Fruit fly (Drosophila melanogaster) whole organism, embryonic: Measurements from ENCODE around the gene fusl.

Source experiments
- CG10959 ChIP-seq: fragments of 200-800 bp; sonication (Bioruptor generic); IDR thresholded peaks from 2 replicates; pipeline ENCODE4 v1.3.6; 2022; ENCODE audit warnings: missing biosample characterization, missing genetic modification characterization
- CG11093 ChIP-seq: fragments of 200-800 bp; sonication (Bioruptor generic); IDR thresholded peaks from 3 replicates; pipeline ENCODE4 v1.3.6; 2022; ENCODE audit warnings: missing biosample characterization, missing genetic modification characterization
- CG11398 ChIP-seq: fragments of 200-800 bp; sonication (Bioruptor generic); optimal IDR thresholded peaks from 2 replicates; lab custom pipeline; 2016; ENCODE audit warnings: missing biosample characterization, missing genetic modification characterization
- CG11504 ChIP-seq: fragments of 200-800 bp; sonication (Bioruptor generic); optimal IDR thresholded peaks from 3 replicates; lab custom pipeline; 2019; ENCODE audit warnings: missing biosample characterization, mild to moderate bottlenecking, missing genetic modification characterization, moderate library complexity
- CG12219 ChIP-seq: fragments of 200-800 bp; sonication (Bioruptor generic); optimal IDR thresholded peaks from 3 replicates; lab custom pipeline; 2018; ENCODE audit warnings: missing biosample characterization, mild to moderate bottlenecking, missing genetic modification characterization
- CG14014 ChIP-seq: fragments of 200-800 bp; sonication (Bioruptor generic); IDR thresholded peaks from 2 replicates; pipeline ENCODE4 v1.3.6; 2022; ENCODE audit warnings: missing biosample characterization, missing genetic modification characterization
- CG15479 ChIP-seq: fragments of 200-800 bp; sonication (Bioruptor generic); optimal IDR thresholded peaks from 3 replicates; lab custom pipeline; 2019; ENCODE audit warnings: missing biosample characterization, mild to moderate bottlenecking, missing genetic modification characterization, moderate library complexity
- CG15696 ChIP-seq: fragments of 200-800 bp; sonication (Bioruptor generic); optimal IDR thresholded peaks from 2 replicates; lab custom pipeline; 2019; ENCODE audit warnings: missing biosample characterization, mild to moderate bottlenecking, missing genetic modification characterization, moderate library complexity
- CG1647 ChIP-seq: fragments of 200-800 bp; sonication (Bioruptor generic); optimal IDR thresholded peaks from 3 replicates; lab custom pipeline; 2016; ENCODE audit warnings: missing biosample characterization, missing genetic modification characterization
- CG2678 ChIP-seq: fragments of 200-800 bp; sonication (Bioruptor generic); optimal IDR thresholded peaks from 3 replicates; lab custom pipeline; 2019; ENCODE audit warnings: missing biosample characterization, mild to moderate bottlenecking, missing genetic modification characterization, moderate library complexity
- CG30431 ChIP-seq: fragments of 200-800 bp; sonication (Bioruptor generic); optimal IDR thresholded peaks from 2 replicates; lab custom pipeline; 2017; ENCODE audit warnings: missing biosample characterization, missing genetic modification characterization
- CG31365 ChIP-seq: fragments of 200-800 bp; sonication (Bioruptor generic); optimal IDR thresholded peaks from 2 replicates; lab custom pipeline; 2018; ENCODE audit warnings: missing biosample characterization, mild to moderate bottlenecking, missing genetic modification characterization
- CG31388 ChIP-seq: fragments of 200-800 bp; sonication (Bioruptor generic); optimal IDR thresholded peaks from 2 replicates; lab custom pipeline; 2016; ENCODE audit warnings: missing biosample characterization, missing genetic modification characterization
- CG3407 ChIP-seq: fragments of 200-800 bp; sonication (Bioruptor generic); optimal IDR thresholded peaks from 2 replicates; lab custom pipeline; 2018; ENCODE audit warnings: missing biosample characterization, mild to moderate bottlenecking, missing genetic modification characterization
- CG34422 ChIP-seq: fragments of 200-800 bp; sonication (Bioruptor generic); IDR thresholded peaks from 3 replicates; pipeline ENCODE4 v1.3.6; 2022; ENCODE audit warnings: missing biosample characterization, missing genetic modification characterization
- CG4730 ChIP-seq: fragments of 200-800 bp; sonication (Bioruptor generic); IDR thresholded peaks from 2 replicates; pipeline ENCODE4 v1.3.6; 2022; ENCODE audit warnings: missing biosample characterization, missing genetic modification characterization
- CG5953 ChIP-seq: fragments of 200-800 bp; sonication (Bioruptor generic); IDR thresholded peaks from 2 replicates; pipeline ENCODE4 v1.3.6; 2022; ENCODE audit warnings: missing biosample characterization, missing genetic modification characterization
- CG6791 ChIP-seq: fragments of 200-800 bp; sonication (Bioruptor generic); IDR thresholded peaks from 3 replicates; pipeline ENCODE4 v1.3.6; 2022; ENCODE audit warnings: missing biosample characterization, missing genetic modification characterization; ENCODE audit not compliant: partially characterized antibody
- CG7372 ChIP-seq: fragments of 200-800 bp; sonication (Bioruptor generic); IDR thresholded peaks from 2 replicates; pipeline ENCODE4 v1.3.6; 2022; ENCODE audit warnings: missing biosample characterization, missing genetic modification characterization
- CG8281 ChIP-seq: fragments of 200-800 bp; sonication (Bioruptor generic); optimal IDR thresholded peaks from 2 replicates; lab custom pipeline; 2018; ENCODE audit warnings: missing biosample characterization, mild to moderate bottlenecking, missing genetic modification characterization, moderate library complexity
- CG8944 ChIP-seq: fragments of 200-800 bp; sonication (Bioruptor generic); optimal IDR thresholded peaks from 3 replicates; lab custom pipeline; 2016; ENCODE audit warnings: missing biosample characterization, missing genetic modification characterization
- HmgZ ChIP-seq: fragments of 200-800 bp; sonication (Bioruptor generic); optimal IDR thresholded peaks from 2 replicates; lab custom pipeline; 2018; ENCODE audit warnings: missing biosample characterization, mild to moderate bottlenecking, missing genetic modification characterization
- Lhr ChIP-seq: fragments of 200-800 bp; sonication (Bioruptor generic); optimal IDR thresholded peaks from 3 replicates; lab custom pipeline; 2017; ENCODE audit warnings: mild to moderate bottlenecking, missing biosample characterization, missing genetic modification reagents, missing genetic modification characterization
- Lim3 ChIP-seq: fragments of 200-800 bp; sonication (Bioruptor generic); IDR thresholded peaks from 2 replicates; pipeline ENCODE4 v1.3.6; 2022; ENCODE audit warnings: missing biosample characterization, missing genetic modification characterization
- MTF-1 ChIP-seq: fragments of 200-800 bp; sonication (Bioruptor generic); optimal IDR thresholded peaks from 2 replicates; lab custom pipeline; 2018; ENCODE audit warnings: missing biosample characterization, mild to moderate bottlenecking, missing genetic modification characterization, borderline replicate concordance
- NFAT ChIP-seq: fragments of 200-800 bp; sonication (Bioruptor generic); IDR thresholded peaks from 2 replicates; pipeline ENCODE4 v1.3.6; 2022; ENCODE audit warnings: missing biosample characterization, missing genetic modification characterization
- Opbp ChIP-seq: fragments of 200-800 bp; sonication (Bioruptor generic); IDR thresholded peaks from 3 replicates; pipeline ENCODE4 v1.3.6; 2022; ENCODE audit warnings: missing biosample characterization, missing genetic modification characterization; ENCODE audit not compliant: partially characterized antibody
- TFAM ChIP-seq: fragments of 200-800 bp; sonication (Bioruptor generic); optimal IDR thresholded peaks from 2 replicates; lab custom pipeline; 2017; ENCODE audit warnings: missing biosample characterization, missing genetic modification characterization, inconsistent platforms
- amos ChIP-seq: fragments of 200-800 bp; sonication (Bioruptor generic); IDR thresholded peaks from 2 replicates; pipeline ENCODE4 v1.3.6; 2022; ENCODE audit warnings: missing biosample characterization, missing genetic modification characterization; ENCODE audit not compliant: partially characterized antibody
- ash1 ChIP-seq: fragments of 200-800 bp; sonication (Bioruptor generic); optimal IDR thresholded peaks from 2 replicates; lab custom pipeline; 2018; ENCODE audit warnings: missing biosample characterization, mild to moderate bottlenecking, missing genetic modification characterization
- bab2 ChIP-seq: fragments of 200-800 bp; sonication (Bioruptor generic); optimal IDR thresholded peaks from 2 replicates; lab custom pipeline; 2016; ENCODE audit warnings: missing biosample characterization, missing genetic modification characterization
- bcd ChIP-seq: fragments of 200-800 bp; sonication (Bioruptor generic); optimal IDR thresholded peaks from 2 replicates; lab custom pipeline; 2017; ENCODE audit warnings: missing biosample characterization, mild to moderate bottlenecking, missing genetic modification characterization
- cato ChIP-seq: fragments of 200-800 bp; sonication (Bioruptor generic); optimal IDR thresholded peaks from 2 replicates; lab custom pipeline; 2016; ENCODE audit warnings: missing biosample characterization, missing genetic modification characterization, borderline replicate concordance
- dimm ChIP-seq: fragments of 200-800 bp; sonication (Bioruptor generic); IDR thresholded peaks from 2 replicates; pipeline ENCODE4 v1.3.6; 2022; ENCODE audit warnings: missing biosample characterization, missing genetic modification characterization
- gfzf ChIP-seq: fragments of 200-800 bp; sonication (Bioruptor generic); optimal IDR thresholded peaks from 2 replicates; lab custom pipeline; 2016; ENCODE audit warnings: missing biosample characterization, mild to moderate bottlenecking, missing genetic modification characterization, moderate library complexity
- grn ChIP-seq: fragments of 200-800 bp; sonication (Bioruptor generic); optimal IDR thresholded peaks from 3 replicates; lab custom pipeline; 2017; ENCODE audit warnings: missing biosample characterization, missing genetic modification characterization
- gro ChIP-seq: fragments of 200-800 bp; sonication (Bioruptor generic); optimal IDR thresholded peaks from 2 replicates; lab custom pipeline; 2016; ENCODE audit warnings: missing biosample characterization, missing genetic modification characterization
- gt ChIP-seq: fragments of 200-800 bp; sonication (Bioruptor generic); IDR thresholded peaks from 2 replicates; pipeline ENCODE4 v1.3.6; 2022; ENCODE audit warnings: missing biosample characterization, missing genetic modification characterization
- kni ChIP-seq: fragments of 200-800 bp; sonication (Bioruptor generic); optimal IDR thresholded peaks from 3 replicates; lab custom pipeline; 2017; ENCODE audit warnings: mild to moderate bottlenecking, missing biosample characterization, missing genetic modification reagents, missing genetic modification characterization
- nau ChIP-seq: fragments of 200-800 bp; sonication (Bioruptor generic); optimal IDR thresholded peaks from 3 replicates; lab custom pipeline; 2017; ENCODE audit warnings: missing biosample characterization, mild to moderate bottlenecking, missing genetic modification characterization, missing genetic modification reagents
- pb ChIP-seq: fragments of 200-800 bp; sonication (Bioruptor generic); optimal IDR thresholded peaks from 3 replicates; lab custom pipeline; 2016; ENCODE audit warnings: missing biosample characterization, missing genetic modification characterization
- pfk ChIP-seq: fragments of 200-800 bp; sonication (Bioruptor generic); optimal IDR thresholded peaks from 2 replicates; lab custom pipeline; 2018; ENCODE audit warnings: missing biosample characterization, mild to moderate bottlenecking, missing genetic modification characterization, moderate library complexity
- pros ChIP-seq: fragments of 200-800 bp; sonication (Bioruptor generic); optimal IDR thresholded peaks from 3 replicates; lab custom pipeline; 2019; ENCODE audit warnings: missing biosample characterization, mild to moderate bottlenecking, missing genetic modification characterization, moderate library complexity
- ro ChIP-seq: fragments of 200-800 bp; sonication (Bioruptor generic); IDR thresholded peaks from 2 replicates; pipeline ENCODE4 v1.3.6; 2022; ENCODE audit warnings: missing biosample characterization, missing genetic modification characterization
- slp2 ChIP-seq: fragments of 200-800 bp; sonication (Bioruptor generic); optimal IDR thresholded peaks from 2 replicates; lab custom pipeline; 2016; ENCODE audit warnings: missing biosample characterization, missing genetic modification characterization
- tin ChIP-seq: fragments of 200-800 bp; sonication (Bioruptor generic); optimal IDR thresholded peaks from 3 replicates; lab custom pipeline; 2016; ENCODE audit warnings: missing biosample characterization, missing genetic modification characterization
- ttk ChIP-seq: fragments of 200-800 bp; sonication (Bioruptor generic); IDR thresholded peaks from 2 replicates; pipeline ENCODE4 v2.1.2; 2022; ENCODE audit warnings: missing biosample characterization, missing genetic modification characterization
- twi ChIP-seq: fragments of 200-800 bp; optimal IDR thresholded peaks from 2 replicates; lab custom pipeline; 2019; ENCODE audit warnings: missing biosample characterization, mild to moderate bottlenecking, missing genetic modification characterization, moderate library complexity
- unc-4 ChIP-seq: fragments of 200-800 bp; sonication (Bioruptor generic); IDR thresholded peaks from 2 replicates; pipeline ENCODE4 v1.3.6; 2022; ENCODE audit warnings: missing biosample characterization, missing genetic modification characterization; ENCODE audit not compliant: partially characterized antibody
- vfl ChIP-seq: fragments of 200-800 bp; sonication (Bioruptor generic); optimal IDR thresholded peaks from 2 replicates; lab custom pipeline; 2016; ENCODE audit warnings: missing biosample characterization, missing genetic modification characterization

The fusl gene

DNA sequence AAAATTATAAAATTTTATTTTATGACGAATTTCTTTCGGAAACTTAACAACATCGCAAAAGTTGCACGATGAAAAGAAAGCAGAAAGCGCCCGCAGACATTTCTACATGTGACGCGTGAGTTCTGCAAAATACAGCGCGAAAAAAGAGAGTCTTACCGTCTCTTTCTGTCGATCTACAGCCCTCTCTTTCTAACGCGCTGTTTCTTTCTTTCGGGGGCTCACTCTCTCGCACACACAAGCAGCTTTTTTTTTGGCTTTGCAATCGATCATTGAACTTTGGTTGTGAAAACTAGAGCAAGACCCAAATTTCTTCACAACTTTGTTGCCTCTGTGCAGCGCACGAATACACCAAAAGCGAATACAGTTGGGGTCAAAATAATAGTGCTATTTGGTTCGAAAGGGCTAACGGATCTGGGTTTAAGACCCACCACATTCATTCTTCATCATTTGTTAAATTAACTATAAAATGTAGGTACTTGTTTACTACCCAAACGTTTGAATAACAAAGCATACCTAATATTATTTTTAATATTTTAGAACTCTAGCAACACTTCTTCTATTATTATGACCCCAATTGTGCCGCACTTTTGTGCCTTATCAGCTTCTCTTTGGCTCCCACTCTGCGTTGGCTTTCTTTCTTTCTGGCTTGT, 38.8 kb downstream of the fusl start (continued):
- TF ChIP-seq unc-4, result no peak
- peak; percentile 75 for TF ChIP-seq twi (tag; lab: Kevin White, UChicago)
- peak; percentile 50 for TF ChIP-seq CG30431 (GFP tag; lab: Kevin White, UChicago)
- no peak for TF ChIP-seq CG6791
- peak; percentile 64 for TF ChIP-seq HmgZ (tag; lab: Kevin White, UChicago)
- TF ChIP-seq gt (GFP tag; lab: Robert Waterston, UW), result peak; percentile 69
- peak; percentile 82 for TF ChIP-seq CG5953 (GFP tag; lab: Robert Waterston, UW)
- no peak for TF ChIP-seq amos (GFP tag; lab: Robert Waterston, UW)
- TF ChIP-seq CG12219 (GFP tag; lab: Kevin White, UChicago), result peak; percentile 79
- TF ChIP-seq Lim3 (GFP tag; lab: Robert Waterston, UW), result peak; percentile 67
- no peak for TF ChIP-seq gfzf (GFP tag; lab: Kevin White, UChicago)
- no peak for TF ChIP-seq CG15479 (GFP tag; lab: Kevin White, UChicago)
- TF ChIP-seq Lhr (GFP tag; lab: Kevin White, UChicago), result peak; percentile 63
- no peak for TF ChIP-seq pfk (GFP tag; lab: Kevin White, UChicago)
- no peak for TF ChIP-seq ash1 (GFP tag; lab: Kevin White, UChicago)
- TF ChIP-seq vfl (GFP tag; lab: Kevin White, UChicago), result peak; percentile 47
- TF ChIP-seq kni (GFP tag; lab: Kevin White, UChicago), result peak; percentile 19
- TF ChIP-seq CG2678 (tag; lab: Kevin White, UChicago), result peak; percentile 90
- no peak for TF ChIP-seq NFAT (GFP tag; lab: Robert Waterston, UW)
- TF ChIP-seq CG11504 (tag; lab: Kevin White, UChicago), result peak; percentile 91
- TF ChIP-seq CG31388, result no peak
- peak; percentile 74; the same call in 2 of the 3 replicates for TF ChIP-seq CG11093
- no peak for TF ChIP-seq pb (GFP tag; lab: Kevin White, UChicago)
- peak; percentile 75 for TF ChIP-seq cato (GFP tag; lab: Kevin White, UChicago)
- TF ChIP-seq CG15696 (tag; lab: Kevin White, UChicago), result peak; percentile 1
- TF ChIP-seq CG14014 (GFP tag; lab: Robert Waterston, UW), result peak; percentile 81
- no peak for TF ChIP-seq pros (GFP tag; lab: Kevin White, UChicago)
- TF ChIP-seq CG4730, result no peak
- peak; percentile 50; the same call in 1 of the 2 replicates for TF ChIP-seq CG10959 (GFP tag; lab: Robert Waterston, UW)
- peak; percentile 52; the same call in 1 of the 3 replicates for TF ChIP-seq CG34422 (GFP tag; lab: Robert Waterston, UW)
- TF ChIP-seq bcd (GFP tag; lab: Kevin White, UChicago), result peak; percentile 76
- peak; percentile 61 for TF ChIP-seq CG8944 (GFP tag; lab: Kevin White, UChicago)
- peak; percentile 8 for TF ChIP-seq CG31365 (tag; lab: Kevin White, UChicago)
- TF ChIP-seq CG7372, result peak; percentile 53
- TF ChIP-seq CG3407 (GFP tag; lab: Kevin White, UChicago), result peak; percentile 85
- TF ChIP-seq ro (GFP tag; lab: Robert Waterston, UW), result peak; percentile 25; the same call in 1 of the 2 replicates
- peak; percentile 49 for TF ChIP-seq slp2 (GFP tag; lab: Kevin White, UChicago)
- TF ChIP-seq CG1647 (GFP tag; lab: Kevin White, UChicago), result peak; percentile 20
- TF ChIP-seq Opbp (GFP tag; lab: Robert Waterston, UW), result no peak
- peak; percentile 82 for TF ChIP-seq nau (GFP tag; lab: Kevin White, UChicago)
- TF ChIP-seq dimm, result peak; percentile 76
- TF ChIP-seq bab2 (GFP tag; lab: Kevin White, UChicago), result peak; percentile 21
- no peak for TF ChIP-seq CG11398
- no peak for TF ChIP-seq grn (GFP tag; lab: Kevin White, UChicago)
- TF ChIP-seq TFAM (GFP tag; lab: Kevin White, UChicago), result no peak
- TF ChIP-seq MTF-1 (GFP tag; lab: Kevin White, UChicago), result peak; percentile 9
- TF ChIP-seq ttk (GFP tag; lab: Robert Waterston, UW), result peak; percentile 76
- peak; percentile 54 for TF ChIP-seq CG8281 (tag; lab: Kevin White, UChicago)
- TF ChIP-seq tin, result peak; percentile 82
- TF ChIP-seq gro (GFP tag; lab: Kevin White, UChicago), result no peak
